Worm (Caenorhabditis elegans): ENCODE measurements around the gene F54D10.7.

- TF ChIP-seq skn-1 (tag; optimal IDR thresholded peaks at IDR 0.05) = peak; percentile 93
- TF ChIP-seq aly-2 (tag; optimal IDR thresholded peaks at IDR 0.05) = no peak
These were observed 34.6 kb downstream of the F54D10.7 start for ce11 chrII:3786538-3786937.
